Fruit fly (Drosophila melanogaster): ENCODE data around the gene Hsp26.

Hsp26 gene

dm6 chr3L:9422636-9423419, 45.6 kb upstream of the Hsp26 start, which contains the start of gene aay (continued):
- TF ChIP-seq Mrtf (GFP tag; IDR thresholded peaks at IDR 0.05) (peak; percentile 97), CG10959 (GFP tag; IDR thresholded peaks at IDR 0.05) (peak; percentile 98), dpn (GFP tag; optimal IDR thresholded peaks at IDR 0.05) (peak; percentile 98 to 99), nerfin-2 (GFP tag; IDR thresholded peaks at IDR 0.05; ENCODE audit: partially characterized antibody) (no peak), CG2875 (GFP tag; optimal IDR thresholded peaks at IDR 0.05) (peak; percentile 99), maf-S (GFP tag; optimal IDR thresholded peaks at IDR 0.05) (peak; percentile 95), org-1 (GFP tag; optimal IDR thresholded peaks at IDR 0.05) (peak; percentile 99), CG14710 (tag; optimal IDR thresholded peaks at IDR 0.05) (peak; percentile 98), Atf6 (GFP tag; IDR thresholded peaks at IDR 0.05) (peak; percentile 99), gcm2 (GFP tag; optimal IDR thresholded peaks at IDR 0.05) (peak; percentile 97), wdn (GFP tag; IDR thresholded peaks at IDR 0.05) (peak; percentile 95), Scr (GFP tag; IDR thresholded peaks at IDR 0.05; ENCODE audit: partially characterized antibody) (no peak), CG15696 (tag; optimal IDR thresholded peaks at IDR 0.05) (peak; percentile 99), eve (GFP tag; optimal IDR thresholded peaks at IDR 0.05) (peak; percentile 88 to 99), sr (GFP tag; IDR thresholded peaks at IDR 0.05) (peak; percentile 94), CG33557 (GFP tag; optimal IDR thresholded peaks at IDR 0.05) (peak; percentile 98), sima (GFP tag; optimal IDR thresholded peaks at IDR 0.05) (peak; percentile 95), CG17359 (tag; optimal IDR thresholded peaks at IDR 0.05) (peak; percentile 99), CG16815 (GFP tag; optimal IDR thresholded peaks at IDR 0.05) (peak; percentile 98), ara (GFP tag; IDR thresholded peaks at IDR 0.05) (peak; percentile 98), fru (optimal IDR thresholded peaks at IDR 0.05) (no peak), CG3995 (GFP tag; optimal IDR thresholded peaks at IDR 0.05) (peak; percentile 82), D (optimal IDR thresholded peaks at IDR 0.05) (no peak), D (GFP tag; optimal IDR thresholded peaks at IDR 0.05) (peak; percentile 99), yki (optimal IDR thresholded peaks at IDR 0.05) (no peak), CG9215 (GFP tag; IDR thresholded peaks at IDR 0.05) (peak; percentile 94), pan (optimal IDR thresholded peaks at IDR 0.05) (no peak), pan (GFP tag; optimal IDR thresholded peaks at IDR 0.05 in 1 of 2, IDR thresholded peaks at IDR 0.05 in 1 of 2) (peak in 1 of 2 experiments; percentile 98), CG7786 (GFP tag; optimal IDR thresholded peaks at IDR 0.05) (peak; percentile 97), H15 (GFP tag; IDR thresholded peaks at IDR 0.05) (peak; percentile 97), unc-4 (GFP tag; IDR thresholded peaks at IDR 0.05; ENCODE audit: partially characterized antibody) (peak; percentile 34; the same call in 1 of the 2 replicates), gem (tag; optimal IDR thresholded peaks at IDR 0.05) (peak; percentile 100), CG2712 (tag; optimal IDR thresholded peaks at IDR 0.05) (peak; percentile 100), zen (tag; optimal IDR thresholded peaks at IDR 0.05) (peak; percentile 99), usp (GFP tag; optimal IDR thresholded peaks at IDR 0.05) (no peak), Opbp (GFP tag; IDR thresholded peaks at IDR 0.05; ENCODE audit: partially characterized antibody) (no peak), Hmr (GFP tag; optimal IDR thresholded peaks at IDR 0.05) (peak; percentile 99), C15 (GFP tag; IDR thresholded peaks at IDR 0.05) (peak; percentile 95), ato (GFP tag; IDR thresholded peaks at IDR 0.05; ENCODE audit: partially characterized antibody) (no peak), CG9876 (GFP tag; optimal IDR thresholded peaks at IDR 0.05) (peak; percentile 91), mirr (GFP tag; optimal IDR thresholded peaks at IDR 0.05) (peak; percentile 90), CG9932 (GFP tag; IDR thresholded peaks at IDR 0.05) (peak; percentile 97), CG1603 (tag; optimal IDR thresholded peaks at IDR 0.05) (peak; percentile 97), CG2116 (GFP tag; optimal IDR thresholded peaks at IDR 0.05) (peak; percentile 91), gro (GFP tag; optimal IDR thresholded peaks at IDR 0.05) (peak; percentile 98), Lim3 (GFP tag; IDR thresholded peaks at IDR 0.05) (peak; percentile 93), Adf1 (GFP tag; IDR thresholded peaks at IDR 0.05) (peak; percentile 87), CG6791 (GFP tag; IDR thresholded peaks at IDR 0.05; ENCODE audit: partially characterized antibody) (no peak), aop (GFP tag; IDR thresholded peaks at IDR 0.05) (peak; percentile 84), Dad (GFP tag; optimal IDR thresholded peaks at IDR 0.05) (peak; percentile 98)
